Worm (Caenorhabditis elegans) whole organism, young adult: Measurements from ENCODE around the gene F59A1.13.

Experiments
- F33H1.4 ChIP-seq: fragments of 200-800 bp; sonication (Bioruptor generic); IDR thresholded peaks from 2 replicates; pipeline ENCODE4 v1.3.6; 2022; ENCODE audit warnings: missing genetic modification reagents, missing genetic modification characterization, missing compliant biosample characterization
- F52B5.7 ChIP-seq: sonication (generic microtip); optimal IDR thresholded peaks from 2 replicates; lab custom pipeline; 2016; ENCODE audit warnings: mild to moderate bottlenecking, missing genetic modification characterization, missing compliant biosample characterization
- F57C9.4 ChIP-seq: sonication (generic microtip); optimal IDR thresholded peaks from 2 replicates; lab custom pipeline; 2017; ENCODE audit warnings: mild to moderate bottlenecking, missing genetic modification characterization, missing compliant biosample characterization
- K11D2.4 ChIP-seq: fragments of 200-800 bp; sonication (Bioruptor generic); IDR thresholded peaks from 2 replicates; pipeline ENCODE4 v1.3.6; 2022; ENCODE audit warnings: missing genetic modification reagents, missing genetic modification characterization, missing compliant biosample characterization
- K12H6.12 ChIP-seq: fragments of 200-800 bp; sonication (Bioruptor generic); optimal IDR thresholded peaks from 2 replicates; lab custom pipeline; 2018; ENCODE audit warnings: mild to moderate bottlenecking, missing genetic modification characterization, missing compliant biosample characterization
- T26A5.8 ChIP-seq: sonication (generic microtip); optimal IDR thresholded peaks from 2 replicates; lab custom pipeline; 2016; ENCODE audit warnings: missing genetic modification characterization, missing compliant biosample characterization
- Y53F4B.3 ChIP-seq: fragments of 200-800 bp; sonication (Bioruptor generic); IDR thresholded peaks from 2 replicates; pipeline ENCODE4 v1.3.6; 2022; ENCODE audit warnings: missing genetic modification reagents, missing genetic modification characterization, missing compliant biosample characterization
- Y56A3A.18 ChIP-seq: fragments of 200-800 bp; sonication (Bioruptor generic); IDR thresholded peaks from 2 replicates; pipeline ENCODE4 v1.3.6; 2022; ENCODE audit warnings: missing genetic modification reagents, missing genetic modification characterization, missing compliant biosample characterization
- Y67H2A.10 ChIP-seq: fragments of 200-800 bp; sonication (Bioruptor generic); conservative IDR thresholded peaks from 2 replicates; pipeline ENCODE4 v1.3.6; 2022; ENCODE audit warnings: missing genetic modification reagents, missing genetic modification characterization, missing compliant biosample characterization
- aptf-2 ChIP-seq: fragments of 200-800 bp; sonication (Bioruptor generic); conservative IDR thresholded peaks from 2 replicates; pipeline ENCODE4 v1.3.6; 2022; ENCODE audit warnings: missing genetic modification reagents, missing genetic modification characterization, missing compliant biosample characterization
- atf-7 ChIP-seq: sonication (generic microtip); optimal IDR thresholded peaks from 2 replicates; lab custom pipeline; 2017; ENCODE audit warnings: mild to moderate bottlenecking, missing genetic modification characterization, missing compliant biosample characterization
- athp-1 ChIP-seq: sonication (generic microtip); optimal IDR thresholded peaks from 2 replicates; lab custom pipeline; 2017; ENCODE audit warnings: mild to moderate bottlenecking, missing genetic modification characterization, missing compliant biosample characterization
- attf-6 ChIP-seq: fragments of 200-800 bp; sonication (Bioruptor generic); IDR thresholded peaks from 2 replicates; pipeline ENCODE4 v1.3.6; 2022; ENCODE audit warnings: missing genetic modification reagents, missing genetic modification characterization, missing compliant biosample characterization
- bed-1 ChIP-seq: fragments of 200-800 bp; sonication (Bioruptor generic); IDR thresholded peaks from 2 replicates; pipeline ENCODE4 v1.3.6; 2022; ENCODE audit warnings: missing genetic modification reagents, missing genetic modification characterization, missing compliant biosample characterization
- bed-2 ChIP-seq: fragments of 200-800 bp; sonication (Bioruptor generic); IDR thresholded peaks from 2 replicates; pipeline ENCODE4 v1.3.6; 2022; ENCODE audit warnings: missing genetic modification reagents, missing genetic modification characterization, missing compliant biosample characterization
- ceh-100 ChIP-seq: fragments of 200-800 bp; sonication (Bioruptor generic); IDR thresholded peaks from 2 replicates; pipeline ENCODE4 v1.3.6; 2022; ENCODE audit warnings: missing genetic modification reagents, missing genetic modification characterization, missing compliant biosample characterization
- ceh-91 ChIP-seq: fragments of 200-800 bp; sonication (Bioruptor generic); IDR thresholded peaks from 2 replicates; pipeline ENCODE4 v1.3.6; 2022; ENCODE audit warnings: missing genetic modification reagents, missing genetic modification characterization, missing compliant biosample characterization
- him-1 ChIP-seq: sonication (generic microtip); optimal IDR thresholded peaks from 2 replicates; lab custom pipeline; 2016; ENCODE audit warnings: missing genotype, missing genetic modification reagents, missing genetic modification characterization, missing compliant biosample characterization
- lag-1 ChIP-seq: fragments of 200-800 bp; sonication (Bioruptor generic); IDR thresholded peaks from 2 replicates; pipeline ENCODE4 v1.3.6; 2022; ENCODE audit warnings: missing genetic modification reagents, missing genetic modification characterization, missing compliant biosample characterization
- let-607 ChIP-seq, 2 experiments: fragments of 200-800 bp in 1 of 2; sonication (Bioruptor generic) in 1 of 2; sonication (generic microtip) in 1 of 2; optimal IDR thresholded peaks; 2 replicates each; lab custom pipeline; 2016 to 2018; ENCODE audit warnings: mild to moderate bottlenecking in 2 of 2, missing compliant biosample characterization in 2 of 2, missing genetic modification characterization in 2 of 2, moderate library complexity in 2 of 2, missing genotype in 1 of 2
- lin-35 ChIP-seq, 3 experiments: fragments of 150-350 bp in 2 of 3; sonication (generic microtip) in 1 of 3; optimal IDR thresholded peaks; 2 replicates each; lab custom pipeline; 2014 to 2018; ENCODE audit warnings: missing biosample characterization in 3 of 3, missing genetic modification characterization in 3 of 3, missing genetic modification reagents in 3 of 3
- lir-1 ChIP-seq: fragments of 200-800 bp; sonication (Bioruptor generic); conservative IDR thresholded peaks from 2 replicates; pipeline ENCODE4 v1.3.6; 2022; ENCODE audit warnings: missing genetic modification reagents, missing genetic modification characterization, missing compliant biosample characterization
- madf-10 ChIP-seq: sonication (generic microtip); optimal IDR thresholded peaks from 2 replicates; lab custom pipeline; 2016; ENCODE audit warnings: mild to moderate bottlenecking, missing genetic modification characterization, missing compliant biosample characterization
- mes-4 ChIP-seq: sonication (generic microtip); optimal IDR thresholded peaks from 2 replicates; lab custom pipeline; 2016; ENCODE audit warnings: missing genotype, missing genetic modification characterization, missing compliant biosample characterization
- nhr-120 ChIP-seq: fragments of 200-800 bp; sonication (Bioruptor generic); IDR thresholded peaks from 2 replicates; pipeline ENCODE4 v1.3.6; 2022; ENCODE audit warnings: missing genetic modification characterization, missing compliant biosample characterization
- nhr-80 ChIP-seq: sonication (generic microtip); optimal IDR thresholded peaks from 2 replicates; lab custom pipeline; 2016; ENCODE audit warnings: missing genetic modification characterization, missing compliant biosample characterization
- rpc-1 ChIP-seq, 2 experiments: fragments of 150-350 bp in 1 of 2; sonication (generic microtip) in 1 of 2; optimal IDR thresholded peaks; 2 replicates each; lab custom pipeline; 2014 to 2018; ENCODE audit warnings: missing biosample characterization in 1 of 2, missing genetic modification characterization in 1 of 2, missing genetic modification reagents in 1 of 2, missing genotype in 1 of 2
- snpc-4 ChIP-seq, 5 experiments: fragments of 150-350 bp in 1 of 5; sonication (generic microtip) in 4 of 5; optimal IDR thresholded peaks; 2 replicates each; lab custom pipeline; 2014 to 2018; ENCODE audit warnings: missing genetic modification characterization in 5 of 5, missing biosample characterization in 3 of 5, antibody characterized with exemption in 2 of 5, mild to moderate bottlenecking in 2 of 5, missing compliant biosample characterization in 2 of 5, missing genotype in 2 of 5, moderate library complexity in 2 of 5, missing genetic modification reagents in 1 of 5
- tbp1 ChIP-seq: fragments of 200-800 bp; sonication (Bioruptor generic); optimal IDR thresholded peaks from 2 replicates; lab custom pipeline; 2018; ENCODE audit warnings: mild to moderate bottlenecking, missing genetic modification characterization, missing compliant biosample characterization
- tlf-1 ChIP-seq: fragments of 200-800 bp; sonication (Bioruptor generic); optimal IDR thresholded peaks from 2 replicates; lab custom pipeline; 2018; ENCODE audit warnings: mild to moderate bottlenecking, missing genetic modification characterization, missing compliant biosample characterization
- zfh-2 ChIP-seq: fragments of 200-800 bp; sonication (Bioruptor generic); conservative IDR thresholded peaks from 2 replicates; pipeline ENCODE4 v1.3.6; 2022; ENCODE audit warnings: missing genetic modification reagents, missing genetic modification characterization, missing compliant biosample characterization
- ztf-26 ChIP-seq: sonication (generic microtip); optimal IDR thresholded peaks from 2 replicates; lab custom pipeline; 2017; ENCODE audit warnings: missing genetic modification characterization, missing compliant biosample characterization
- ztf-28 ChIP-seq: fragments of 200-800 bp; sonication (Bioruptor generic); IDR thresholded peaks from 2 replicates; pipeline ENCODE4 v1.3.6; 2022; ENCODE audit warnings: missing genetic modification reagents, missing genetic modification characterization, missing compliant biosample characterization
- ztf-3 ChIP-seq: fragments of 200-800 bp; sonication (Bioruptor generic); optimal IDR thresholded peaks from 2 replicates; lab custom pipeline; 2018; ENCODE audit warnings: mild to moderate bottlenecking, missing genetic modification characterization, missing compliant biosample characterization
- ztf-6 ChIP-seq: fragments of 200-800 bp; sonication (Bioruptor generic); IDR thresholded peaks from 2 replicates; pipeline ENCODE4 v1.3.6; 2022; ENCODE audit warnings: missing genetic modification reagents, missing genetic modification characterization, missing compliant biosample characterization

The F59A1.13 gene

ce11 chrV:17668531-17668930 is 22.3 kb downstream of the F59A1.13 start, which contains the start of gene str-89:
TSS of gene str-89 (plus strand) at chrV:17668831.
- TF ChIP-seq ztf-28 (GFP tag; lab: Robert Waterston, UW): no peak

- TF ChIP-seq ceh-100 (no peak), let-607 (tag; optimal IDR thresholded peaks at IDR 0.05; lab: Kevin White, UChicago) (no peak), F52B5.7 (tag; lab: Kevin White, UChicago) (no peak), ceh-91 (no peak), snpc-4 (GFP tag; optimal IDR thresholded peaks at IDR 0.05; lab: Kevin White, UChicago) (no peak), snpc-4 (tag; optimal IDR thresholded peaks at IDR 0.05; lab: Kevin White, UChicago) (no peak), Y56A3A.18 (GFP tag; lab: Robert Waterston, UW) (no peak), K12H6.12 (tag; lab: Kevin White, UChicago) (no peak), nhr-120 (no peak), lir-1 (GFP tag; lab: Robert Waterston, UW) (no peak), lin-35 (GFP tag; optimal IDR thresholded peaks at IDR 0.05; lab: Kevin White, UChicago) (no peak), bed-1 (GFP tag; lab: Robert Waterston, UW) (no peak), ztf-3 (GFP tag; lab: Kevin White, UChicago) (no peak), T26A5.8 (tag; lab: Kevin White, UChicago) (no peak)
- TF ChIP-seq, all 124 proteins: peak for 0
Observed at ce11 chrV:17667676-17668075, 23.1 kb downstream of the F59A1.13 start, which contains the start of gene F59A1.12. TSS of gene F59A1.12 (minus strand) at chrV:17667776.

DNA sequence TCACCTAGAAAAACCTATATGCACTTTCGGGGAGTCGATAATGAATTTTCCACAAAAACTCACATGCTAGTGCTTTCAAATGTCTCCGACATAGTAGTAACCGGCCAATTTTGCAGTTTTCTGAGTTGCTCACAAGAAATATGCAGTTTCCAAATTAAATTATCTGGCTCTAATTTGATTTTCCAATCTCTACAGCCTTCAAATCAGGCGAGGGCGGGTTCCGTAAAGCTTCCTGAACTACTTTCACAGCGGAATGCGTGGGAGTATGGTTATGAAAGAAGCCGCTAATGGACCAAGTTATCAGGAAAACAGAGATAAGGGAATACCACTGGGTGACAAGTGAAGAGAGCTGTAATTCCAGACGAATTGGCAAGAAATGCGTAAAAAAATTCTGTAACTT is 24.9 kb downstream of the F59A1.13 start, which contains the start of gene F59A1.11:
Gene F59A1.11 (minus strand): TSS at position 101 of the 400 bp plus-strand sequence.
- no peak for TF ChIP-seq mes-4 (tag; lab: Kevin White, UChicago)

DNA sequence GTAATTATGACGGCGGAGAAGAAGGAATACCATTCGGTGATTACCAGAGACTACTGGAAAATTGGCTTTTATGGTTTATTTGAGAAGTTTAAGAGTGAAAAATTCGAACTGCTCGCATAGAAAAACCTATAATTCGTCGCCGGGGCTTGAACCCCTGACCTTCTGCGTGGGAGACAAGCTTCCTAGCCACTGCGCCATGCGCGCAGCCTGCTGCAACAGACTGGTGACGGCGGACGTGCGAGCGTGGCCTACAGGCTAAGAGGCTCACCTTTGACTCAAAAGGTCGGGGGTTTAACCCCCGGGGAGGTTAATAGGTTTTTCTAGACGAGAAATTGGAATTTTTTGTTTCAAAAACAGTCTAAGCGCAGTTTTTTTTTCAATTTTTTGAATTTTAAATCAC is 26.5 kb downstream of the F59A1.13 start:
- TF ChIP-seq tbp1 (GFP tag; lab: Kevin White, UChicago) (peak; percentile 56), zfh-2 (GFP tag; lab: Robert Waterston, UW) (peak; percentile 67), attf-6 (GFP tag; lab: Robert Waterston, UW) (no peak), nhr-120 (peak; percentile 77; the same call in 1 of the 2 replicates), Y67H2A.10 (GFP tag; lab: Robert Waterston, UW) (no peak), rpc-1 (optimal IDR thresholded peaks at IDR 0.05; lab: Kevin White, UChicago) (no peak), rpc-1 (tag; optimal IDR thresholded peaks at IDR 0.05; lab: Kevin White, UChicago) (peak; percentile 40)

DNA sequence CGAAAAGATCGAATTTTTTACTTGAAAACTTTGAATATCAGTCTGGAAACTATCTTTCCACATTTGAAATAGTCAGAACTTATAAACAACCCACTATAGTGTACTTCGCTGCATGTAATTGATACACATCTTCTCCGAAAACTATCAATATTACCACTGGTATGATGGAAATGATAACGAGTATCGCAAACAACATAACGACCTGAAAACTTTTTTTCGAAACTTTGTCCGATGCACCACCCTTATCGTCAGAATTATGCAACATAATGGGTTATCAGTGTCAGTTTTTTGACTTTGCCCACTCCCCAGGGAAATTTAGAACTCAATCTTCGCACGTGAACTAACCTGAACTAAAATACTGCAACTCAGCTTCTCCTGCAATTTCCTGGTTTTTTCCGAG is 28.6 kb downstream of the F59A1.13 start:
- TF ChIP-seq snpc-4 (GFP tag; optimal IDR thresholded peaks at IDR 0.05; lab: Kevin White, UChicago): no peak
- peak in 1 of 4 experiments; percentile 0 for TF ChIP-seq snpc-4 (tag; optimal IDR thresholded peaks at IDR 0.05; lab: Kevin White, UChicago)
- TF ChIP-seq K11D2.4: no peak
- peak; percentile 87 for TF ChIP-seq nhr-80
- peak; percentile 41 for TF ChIP-seq atf-7 (tag; lab: Kevin White, UChicago)

DNA sequence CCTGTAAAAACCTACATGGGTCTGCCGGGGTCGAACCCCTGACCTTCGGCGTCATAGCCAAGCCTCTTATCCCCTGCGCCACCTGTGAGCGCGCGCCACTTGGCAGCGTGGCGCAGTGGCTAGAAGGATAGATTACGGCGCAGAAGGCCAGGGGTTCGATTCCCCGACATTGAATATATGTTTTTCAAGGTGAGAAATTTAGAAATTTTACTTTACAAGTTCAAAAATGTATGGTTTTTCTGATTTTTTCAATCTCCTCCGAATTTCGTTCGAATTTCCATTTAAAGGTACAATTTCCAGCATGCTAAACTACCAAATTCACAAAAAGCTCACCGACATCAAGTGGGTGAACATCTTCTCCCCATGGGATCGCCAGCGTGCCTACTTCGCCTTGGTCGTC is 30.8 kb downstream of the F59A1.13 start, which contains the start of gene dgat-2:
Gene dgat-2 (plus strand): TSS at position 301 of the 400 bp plus-strand sequence.
- TF ChIP-seq rpc-1 (optimal IDR thresholded peaks at IDR 0.05; lab: Kevin White, UChicago) (no peak), rpc-1 (tag; optimal IDR thresholded peaks at IDR 0.05; lab: Kevin White, UChicago) (peak; percentile 10), him-1 (no peak)

DNA sequence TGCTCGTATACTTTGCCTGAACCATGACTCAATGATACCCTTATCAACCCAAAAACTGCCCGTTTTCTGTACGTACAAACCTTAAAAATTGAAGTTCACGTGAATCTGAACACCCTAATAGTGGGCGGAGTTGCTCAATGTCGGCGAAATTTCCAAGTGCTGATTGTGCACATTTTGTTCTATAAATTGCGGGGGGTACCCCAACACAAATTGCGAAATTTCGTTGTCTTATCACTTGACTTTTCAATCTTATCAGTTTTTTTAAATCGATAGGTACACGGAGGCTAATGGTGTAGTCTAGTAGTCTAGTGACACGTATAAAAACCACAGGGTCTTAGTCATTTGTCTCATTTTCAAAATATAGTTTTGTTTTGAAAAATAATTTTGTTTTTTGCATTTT is 31.6 kb downstream of the F59A1.13 start, which contains the start of gene fbxa-108:
Gene fbxa-108 (minus strand): TSS at position 158 of the 400 bp plus-strand sequence.
- TF ChIP-seq F33H1.4 (no peak), ztf-26 (tag; lab: Kevin White, UChicago) (no peak), ztf-28 (GFP tag; lab: Robert Waterston, UW) (no peak), Y53F4B.3 (GFP tag; lab: Robert Waterston, UW) (no peak), Y56A3A.18 (GFP tag; lab: Robert Waterston, UW) (no peak), lag-1 (GFP tag; lab: Robert Waterston, UW) (no peak), bed-2 (no peak), let-607 (tag; optimal IDR thresholded peaks at IDR 0.05; lab: Kevin White, UChicago) (peak; percentile 14 to 35), ztf-6 (no peak), nhr-120 (no peak), madf-10 (tag; lab: Kevin White, UChicago) (peak; percentile 33), athp-1 (tag; lab: Kevin White, UChicago) (no peak), aptf-2 (GFP tag; lab: Robert Waterston, UW) (no peak), K12H6.12 (tag; lab: Kevin White, UChicago) (no peak), F57C9.4 (tag; lab: Kevin White, UChicago) (no peak), him-1 (no peak), snpc-4 (GFP tag; optimal IDR thresholded peaks at IDR 0.05; lab: Kevin White, UChicago) (no peak), snpc-4 (tag; optimal IDR thresholded peaks at IDR 0.05; lab: Kevin White, UChicago) (peak in 3 of 4 experiments; percentile 45 to 71 (median 61)), tlf-1 (GFP tag; lab: Kevin White, UChicago) (no peak)
